Fruit fly (Drosophila melanogaster) whole organism, embryonic: ENCODE results near the gene RpL13.

Experiments
- ATbp ChIP-seq: fragments of 200-800 bp; sonication (Bioruptor generic); optimal IDR thresholded peaks from 2 replicates; lab custom pipeline; 2017; ENCODE audit warnings: missing biosample characterization, mild to moderate bottlenecking, missing genetic modification characterization, missing genetic modification reagents
- Ada2b ChIP-seq: fragments of 200-800 bp; sonication (Bioruptor generic); IDR thresholded peaks from 2 replicates; pipeline ENCODE4 v1.3.6; 2022; ENCODE audit warnings: missing biosample characterization, missing genetic modification characterization
- Atf6 ChIP-seq: fragments of 200-800 bp; sonication (Bioruptor generic); IDR thresholded peaks from 2 replicates; pipeline ENCODE4 v1.3.6; 2022; ENCODE audit warnings: missing biosample characterization, missing genetic modification characterization
- CG10321 ChIP-seq: fragments of 200-800 bp; sonication (Bioruptor generic); IDR thresholded peaks from 2 replicates; pipeline ENCODE4 v1.3.6; 2022; ENCODE audit warnings: missing biosample characterization, missing genetic modification characterization
- CG11723 ChIP-seq: fragments of 200-800 bp; sonication (Bioruptor generic); optimal IDR thresholded peaks from 2 replicates; lab custom pipeline; 2017; ENCODE audit warnings: missing biosample characterization, mild to moderate bottlenecking, missing genetic modification characterization
- CG14965 ChIP-seq: fragments of 200-800 bp; sonication (Bioruptor generic); optimal IDR thresholded peaks from 2 replicates; lab custom pipeline; 2016; ENCODE audit warnings: missing biosample characterization, missing genetic modification characterization, borderline replicate concordance
- CG1529 ChIP-seq: fragments of 200-800 bp; sonication (Bioruptor generic); optimal IDR thresholded peaks from 3 replicates; lab custom pipeline; 2018; ENCODE audit warnings: missing biosample characterization, missing genetic modification characterization
- CG16779 ChIP-seq: fragments of 200-800 bp; sonication (Bioruptor generic); IDR thresholded peaks from 2 replicates; pipeline ENCODE4 v1.3.6; 2022; ENCODE audit warnings: missing biosample characterization, missing genetic modification characterization
- CG16815 ChIP-seq: fragments of 200-800 bp; sonication (Bioruptor generic); optimal IDR thresholded peaks from 3 replicates; lab custom pipeline; 2017; ENCODE audit warnings: missing biosample characterization, mild to moderate bottlenecking, missing genetic modification characterization
- CG17359 ChIP-seq: fragments of 200-800 bp; sonication (Bioruptor generic); optimal IDR thresholded peaks from 3 replicates; lab custom pipeline; 2018; ENCODE audit warnings: missing biosample characterization, mild to moderate bottlenecking, missing genetic modification characterization, moderate library complexity
- CG1792 ChIP-seq: fragments of 200-800 bp; sonication (Bioruptor generic); optimal IDR thresholded peaks from 2 replicates; lab custom pipeline; 2016; ENCODE audit warnings: missing biosample characterization, missing genetic modification characterization
- CG30403 ChIP-seq: fragments of 200-800 bp; sonication (Bioruptor generic); optimal IDR thresholded peaks from 3 replicates; lab custom pipeline; 2016; ENCODE audit warnings: missing biosample characterization, missing genetic modification characterization
- CG32532 ChIP-seq: fragments of 200-800 bp; sonication (Bioruptor generic); IDR thresholded peaks from 2 replicates; pipeline ENCODE4 v1.3.6; 2022; ENCODE audit warnings: missing biosample characterization, missing genetic modification characterization
- CG3995 ChIP-seq: fragments of 200-800 bp; sonication (Bioruptor generic); optimal IDR thresholded peaks from 3 replicates; lab custom pipeline; 2016; ENCODE audit warnings: missing biosample characterization, missing genetic modification characterization
- CG43689 ChIP-seq: fragments of 200-800 bp; sonication (Bioruptor generic); IDR thresholded peaks from 2 replicates; pipeline ENCODE4 v1.3.6; 2022; ENCODE audit warnings: missing biosample characterization, missing genetic modification characterization
- CG6654 ChIP-seq: fragments of 200-800 bp; sonication (Bioruptor generic); optimal IDR thresholded peaks from 2 replicates; lab custom pipeline; 2017; ENCODE audit warnings: missing biosample characterization, mild to moderate bottlenecking, missing genetic modification characterization
- CG9932 ChIP-seq: fragments of 200-800 bp; sonication (Bioruptor generic); IDR thresholded peaks from 2 replicates; pipeline ENCODE4 v1.3.6; 2022; ENCODE audit warnings: missing biosample characterization, missing genetic modification characterization
- D19A ChIP-seq: fragments of 200-800 bp; optimal IDR thresholded peaks from 3 replicates; lab custom pipeline; 2019; ENCODE audit warnings: missing biosample characterization, mild to moderate bottlenecking, missing genetic modification characterization, moderate library complexity
- Deaf1 ChIP-seq: fragments of 200-800 bp; optimal IDR thresholded peaks from 3 replicates; lab custom pipeline; 2019; ENCODE audit warnings: missing biosample characterization, mild to moderate bottlenecking, missing genetic modification characterization, moderate library complexity
- Dref ChIP-seq: fragments of 200-800 bp; sonication (Bioruptor generic); IDR thresholded peaks from 2 replicates; pipeline ENCODE4 v1.3.6; 2022; ENCODE audit warnings: missing biosample characterization, missing genetic modification characterization
- Ets65A ChIP-seq: fragments of 200-800 bp; sonication (Bioruptor generic); peaks from one replicate; lab custom pipeline; 2016; ENCODE audit warnings: missing biosample characterization, missing genetic modification characterization
- Fer3 ChIP-seq: fragments of 200-800 bp; sonication (Bioruptor generic); optimal IDR thresholded peaks from 2 replicates; lab custom pipeline; 2018; ENCODE audit warnings: missing biosample characterization, mild to moderate bottlenecking, missing genetic modification characterization, moderate library complexity
- Hr78 ChIP-seq, 2 experiments: fragments of 200-800 bp in 1 of 2; fragments of >200 bp in 1 of 2; sonication (Bioruptor generic) in 1 of 2; optimal IDR thresholded peaks; 2 replicates each; lab custom pipeline; 2017 to 2019; ENCODE audit warnings: missing biosample characterization in 2 of 2, missing genetic modification characterization in 2 of 2, mild to moderate bottlenecking in 1 of 2, moderate library complexity in 1 of 2
- MESR4 ChIP-seq: fragments of 200-800 bp; sonication (Bioruptor generic); optimal IDR thresholded peaks from 2 replicates; lab custom pipeline; 2018; ENCODE audit warnings: missing biosample characterization, mild to moderate bottlenecking, missing genetic modification characterization, moderate library complexity
- Nf-YB ChIP-seq: fragments of 200-800 bp; sonication (Bioruptor generic); optimal IDR thresholded peaks from 3 replicates; lab custom pipeline; 2019; ENCODE audit warnings: missing biosample characterization, mild to moderate bottlenecking, missing genetic modification characterization, moderate library complexity
- Rfx ChIP-seq: fragments of 200-800 bp; sonication (Bioruptor generic); IDR thresholded peaks from 2 replicates; pipeline ENCODE4 v1.3.6; 2022; ENCODE audit warnings: missing biosample characterization, missing genetic modification characterization
- Taf1 ChIP-seq: fragments of 200-800 bp; sonication (Bioruptor generic); IDR thresholded peaks from 2 replicates; pipeline ENCODE4 v1.3.6; 2022; ENCODE audit warnings: missing biosample characterization, missing genetic modification characterization
- abd-A ChIP-seq: fragments of 200-800 bp; sonication (Bioruptor generic); optimal IDR thresholded peaks from 3 replicates; lab custom pipeline; 2019; ENCODE audit warnings: missing biosample characterization, mild to moderate bottlenecking, missing genetic modification characterization, moderate library complexity
- al ChIP-seq: fragments of 200-800 bp; sonication (Bioruptor generic); IDR thresholded peaks from 2 replicates; pipeline ENCODE4 v1.3.6; 2022; ENCODE audit warnings: missing biosample characterization, missing genetic modification characterization
- ase ChIP-seq: fragments of 200-800 bp; sonication (Bioruptor generic); IDR thresholded peaks from 3 replicates; pipeline ENCODE4 v1.3.6; 2022; ENCODE audit warnings: missing biosample characterization, missing genetic modification characterization
- chm ChIP-seq: fragments of 200-800 bp; sonication (Bioruptor generic); IDR thresholded peaks from 2 replicates; pipeline ENCODE4 v1.3.6; 2022; ENCODE audit warnings: missing biosample characterization, missing genetic modification characterization
- eyg ChIP-seq: fragments of 200-800 bp; sonication (Bioruptor generic); optimal IDR thresholded peaks from 3 replicates; lab custom pipeline; 2016; ENCODE audit warnings: missing biosample characterization, missing genetic modification characterization
- fu2 ChIP-seq: fragments of 200-800 bp; sonication (Bioruptor generic); optimal IDR thresholded peaks from 2 replicates; lab custom pipeline; 2016; ENCODE audit warnings: missing biosample characterization, missing genetic modification characterization
- gsb-n ChIP-seq: fragments of 200-800 bp; sonication (Bioruptor generic); optimal IDR thresholded peaks from 3 replicates; lab custom pipeline; 2018; ENCODE audit warnings: missing biosample characterization, mild to moderate bottlenecking, missing genetic modification characterization
- hbn ChIP-seq: fragments of 200-800 bp; sonication (Bioruptor generic); IDR thresholded peaks from 2 replicates; pipeline ENCODE4 v1.3.6; 2022; ENCODE audit warnings: missing biosample characterization, missing genetic modification characterization; ENCODE audit not compliant: partially characterized antibody
- kah ChIP-seq: fragments of 200-800 bp; sonication (Bioruptor generic); optimal IDR thresholded peaks from 2 replicates; lab custom pipeline; 2018; ENCODE audit warnings: missing biosample characterization, mild to moderate bottlenecking, missing genetic modification characterization
- maf-S ChIP-seq: fragments of 200-800 bp; sonication (Bioruptor generic); optimal IDR thresholded peaks from 2 replicates; lab custom pipeline; 2016; ENCODE audit warnings: missing biosample characterization, missing genetic modification characterization
- mam ChIP-seq: fragments of 200-800 bp; sonication (Bioruptor generic); optimal IDR thresholded peaks from 3 replicates; lab custom pipeline; 2016; ENCODE audit warnings: missing biosample characterization, missing genetic modification characterization
- nom ChIP-seq: fragments of 200-800 bp; sonication (Bioruptor generic); optimal IDR thresholded peaks from 2 replicates; lab custom pipeline; 2017; ENCODE audit warnings: missing biosample characterization, missing genetic modification characterization, mild to moderate bottlenecking, moderate library complexity, missing genetic modification reagents
- pan ChIP-seq, 4 experiments: fragments of >200 bp in 3 of 4; fragments of 200-800 bp in 1 of 4; sonication (Bioruptor generic) in 1 of 4; optimal IDR thresholded peaks in 3 of 4; IDR thresholded peaks in 1 of 4; 2 replicates each; pipeline versions ENCODE4 v1.3.6 to Lab custom; 2017 to 2022; ENCODE audit warnings: missing biosample characterization in 2 of 4, missing genetic modification characterization in 2 of 4, mixed read lengths in 1 of 4
- pita ChIP-seq: fragments of 200-800 bp; sonication (Bioruptor generic); optimal IDR thresholded peaks from 2 replicates; lab custom pipeline; 2017; ENCODE audit warnings: missing biosample characterization, mild to moderate bottlenecking, missing genetic modification characterization
- row ChIP-seq: fragments of 200-800 bp; sonication (Bioruptor generic); IDR thresholded peaks from 3 replicates; pipeline ENCODE4 v1.3.6; 2022; ENCODE audit warnings: missing biosample characterization, missing genetic modification characterization
- sim ChIP-seq: fragments of 200-800 bp; sonication (Bioruptor generic); IDR thresholded peaks from 2 replicates; pipeline ENCODE4 v1.3.6; 2022; ENCODE audit warnings: missing biosample characterization, missing genetic modification characterization
- stc ChIP-seq: fragments of 200-800 bp; sonication (Bioruptor generic); IDR thresholded peaks from 2 replicates; pipeline ENCODE4 v1.3.6; 2022; ENCODE audit warnings: missing biosample characterization, missing genetic modification characterization
- sug ChIP-seq: fragments of 200-800 bp; optimal IDR thresholded peaks from 2 replicates; lab custom pipeline; 2019; ENCODE audit warnings: missing biosample characterization, mild to moderate bottlenecking, missing genetic modification characterization, moderate library complexity
- tx ChIP-seq: fragments of 200-800 bp; sonication (Bioruptor generic); optimal IDR thresholded peaks from 2 replicates; lab custom pipeline; 2016; ENCODE audit warnings: missing biosample characterization, missing genetic modification characterization

Gene RpL13

dm6 chr2L:9947738-9948519 is 19.2 kb upstream of the RpL13 start (continued):
- TF ChIP-seq Deaf1 (tag; lab: Kevin White, UChicago) = peak; percentile 86
- no peak for TF ChIP-seq CG16779 (GFP tag; lab: Robert Waterston, UW)
- no peak for TF ChIP-seq mam (GFP tag; lab: Kevin White, UChicago)
- no peak for TF ChIP-seq sim (GFP tag; lab: Robert Waterston, UW)
- no peak for TF ChIP-seq hbn
- TF ChIP-seq row (GFP tag; lab: Robert Waterston, UW) = peak; percentile 60
- TF ChIP-seq CG1792 (GFP tag; lab: Kevin White, UChicago) = no peak
- TF ChIP-seq Taf1 (GFP tag; lab: Robert Waterston, UW) = no peak
- TF ChIP-seq pita (GFP tag; lab: Kevin White, UChicago) = no peak
- no peak for TF ChIP-seq abd-A
- TF ChIP-seq al (GFP tag; lab: Robert Waterston, UW) = no peak
- peak; percentile 13 for TF ChIP-seq CG3995 (GFP tag; lab: Kevin White, UChicago)
- no peak for TF ChIP-seq CG6654
- TF ChIP-seq kah (GFP tag; lab: Kevin White, UChicago) = no peak
- no peak for TF ChIP-seq ase
- TF ChIP-seq CG32532 (GFP tag; lab: Robert Waterston, UW) = peak; percentile 21; the same call in 1 of the 2 replicates
- TF ChIP-seq Rfx (GFP tag; lab: Robert Waterston, UW) = 0 out of 2 replicates have a peak, but pooled peaks have one; percentile 13
- TF ChIP-seq gsb-n (tag; lab: Kevin White, UChicago) = no peak
- no peak for TF ChIP-seq fu2 (GFP tag; lab: Kevin White, UChicago)

- TF ChIP-seq Hr78 (GFP tag; optimal IDR thresholded peaks at IDR 0.05; lab: Kevin White, UChicago) (peak in 1 of 2 experiments; percentile 28), eyg (no peak), Fer3 (tag; lab: Kevin White, UChicago) (peak; percentile 16), Ets65A (GFP tag; lab: Kevin White, UChicago) (peak; percentile 55), chm (GFP tag; lab: Robert Waterston, UW) (no peak)
Observed at dm6 chr2L:9948520-9948858, 18.6 kb upstream of the RpL13 start.

- TF ChIP-seq Ada2b (GFP tag; lab: Robert Waterston, UW) (no peak), CG9932 (GFP tag; lab: Robert Waterston, UW) (no peak), stc (GFP tag; lab: Robert Waterston, UW) (no peak), CG11723 (no peak), Nf-YB (GFP tag; lab: Kevin White, UChicago) (no peak), gsb-n (tag; lab: Kevin White, UChicago) (no peak), Atf6 (GFP tag; lab: Robert Waterston, UW) (no peak), CG16815 (GFP tag; lab: Kevin White, UChicago) (no peak), pan (optimal IDR thresholded peaks at IDR 0.05; lab: Kevin White, UChicago) (no peak), pan (GFP tag; optimal IDR thresholded peaks at IDR 0.05 in 1 of 2, IDR thresholded peaks at IDR 0.05 in 1 of 2) (no peak), CG43689 (GFP tag; lab: Robert Waterston, UW) (no peak), Dref (GFP tag; lab: Robert Waterston, UW) (no peak), CG17359 (no peak), tx (no peak), D19A (no peak), CG30403 (GFP tag; lab: Kevin White, UChicago) (no peak), CG14965 (GFP tag; lab: Kevin White, UChicago) (no peak), nom (GFP tag; lab: Kevin White, UChicago) (peak; percentile 60), sug (tag; lab: Kevin White, UChicago) (peak; percentile 65), maf-S (GFP tag; lab: Kevin White, UChicago) (no peak), Ets65A (GFP tag; lab: Kevin White, UChicago) (no peak), CG1529 (GFP tag; lab: Kevin White, UChicago) (no peak), CG10321 (GFP tag; lab: Robert Waterston, UW) (no peak), ATbp (GFP tag; lab: Kevin White, UChicago) (no peak), MESR4 (GFP tag; lab: Kevin White, UChicago) (no peak)
Observed at dm6 chr2L:9949178-9950062, 17.7 kb upstream of the RpL13 start.
